Fruit fly (Drosophila melanogaster): ENCODE data around the gene Arl4.

The Arl4 gene

DNA sequence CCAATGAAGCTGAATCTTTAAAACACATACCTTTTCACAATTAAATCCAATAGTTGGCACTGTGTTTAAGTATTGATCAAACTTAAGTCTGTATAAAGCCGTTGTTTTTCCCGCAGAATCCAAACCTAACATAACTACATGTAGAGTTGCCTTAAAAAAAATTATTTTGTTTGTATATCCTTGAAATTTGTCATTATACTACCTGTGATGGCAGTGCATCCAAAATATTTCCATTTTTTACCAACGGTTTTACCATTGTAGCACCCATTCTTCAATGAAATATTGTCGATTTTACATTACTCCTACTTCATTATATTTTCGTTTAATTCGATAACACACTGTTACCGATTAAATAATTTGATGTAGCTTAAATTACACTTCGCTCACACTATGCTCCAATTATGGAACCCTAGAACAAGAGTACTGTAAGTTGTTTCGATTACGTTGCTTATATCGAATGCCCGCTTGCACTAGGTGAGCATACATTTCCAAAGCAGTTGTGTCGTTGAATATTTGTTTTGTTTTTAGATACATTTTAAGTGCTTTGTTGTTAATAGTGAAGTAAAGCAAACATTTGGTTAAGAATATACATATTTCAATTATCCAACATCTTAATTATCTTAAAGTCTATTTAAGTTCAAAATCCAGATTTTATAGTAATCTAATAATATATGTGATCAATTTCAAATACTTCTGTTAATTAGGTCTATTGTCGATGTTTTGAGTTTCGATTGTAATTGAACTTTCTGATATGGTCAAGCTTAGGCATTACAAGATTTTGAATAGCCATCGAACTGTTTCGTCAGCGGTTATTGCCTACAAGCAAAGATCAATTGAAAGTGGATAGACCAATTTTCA lies at the start of gene Arl4:
Arl4 (minus strand) TSS at position 328 of the 858 bp plus-strand sequence.
- TF ChIP-seq CG14655 (GFP tag; optimal IDR thresholded peaks at IDR 0.05), result no peak
- TF ChIP-seq CG13204 (GFP tag; optimal IDR thresholded peaks at IDR 0.05), result no peak
- no peak for TF ChIP-seq Pif1A (GFP tag; optimal IDR thresholded peaks at IDR 0.05)
- TF ChIP-seq CG12605 (GFP tag; IDR thresholded peaks at IDR 0.05), result no peak
- TF ChIP-seq Snoo (tag; optimal IDR thresholded peaks at IDR 0.05), result peak; percentile 37
- peak; percentile 27 for TF ChIP-seq CG15710 (tag; optimal IDR thresholded peaks at IDR 0.05)
- TF ChIP-seq D1 (tag; optimal IDR thresholded peaks at IDR 0.05), result peak; percentile 37

dm6 chr4:227648-228047 lies 48.5 kb upstream of the Arl4 start, which contains the start of the genes CG31999 and yellow-h:
Gene CG31999, minus strand, starts transcription at chr4:227748.
Gene yellow-h, plus strand, starts transcription at chr4:227922.
- TF ChIP-seq CG4496 (GFP tag; IDR thresholded peaks at IDR 0.05), result no peak
- TF ChIP-seq gl (tag; optimal IDR thresholded peaks at IDR 0.05), result no peak
- no peak for TF ChIP-seq CG15710 (tag; optimal IDR thresholded peaks at IDR 0.05)
- TF ChIP-seq fd96Ca (GFP tag; IDR thresholded peaks at IDR 0.05), result no peak
- TF ChIP-seq rn (GFP tag; IDR thresholded peaks at IDR 0.05), result no peak
- no peak for TF ChIP-seq CG12605 (GFP tag; IDR thresholded peaks at IDR 0.05)
- no peak for TF ChIP-seq Snoo (tag; optimal IDR thresholded peaks at IDR 0.05)
- TF ChIP-seq Pif1A (GFP tag; optimal IDR thresholded peaks at IDR 0.05), result no peak
- TF ChIP-seq CG32121 (GFP tag; IDR thresholded peaks at IDR 0.05), result no peak
- TF ChIP-seq CG8159 (tag; optimal IDR thresholded peaks at IDR 0.05), result no peak
- no peak for TF ChIP-seq CG10348 (GFP tag; IDR thresholded peaks at IDR 0.05)
- TF ChIP-seq Pif1B (GFP tag; optimal IDR thresholded peaks at IDR 0.05), result no peak
- no peak for TF ChIP-seq CG8301 (tag; optimal IDR thresholded peaks at IDR 0.05)
- no peak for TF ChIP-seq CG34367 (tag; optimal IDR thresholded peaks at IDR 0.05)
- no peak for TF ChIP-seq CG14655 (GFP tag; optimal IDR thresholded peaks at IDR 0.05)
- TF ChIP-seq CG13204 (GFP tag; optimal IDR thresholded peaks at IDR 0.05), result no peak
- TF ChIP-seq CG17806 (tag; optimal IDR thresholded peaks at IDR 0.05), result no peak
- no peak for TF ChIP-seq Ets98B (GFP tag; IDR thresholded peaks at IDR 0.05)

- TF ChIP-seq D1 (tag; optimal IDR thresholded peaks at IDR 0.05) (no peak), CG34367 (tag; optimal IDR thresholded peaks at IDR 0.05) (no peak), CG17806 (tag; optimal IDR thresholded peaks at IDR 0.05) (no peak), Pif1B (GFP tag; optimal IDR thresholded peaks at IDR 0.05) (no peak), CG13204 (GFP tag; optimal IDR thresholded peaks at IDR 0.05) (no peak), Ets98B (GFP tag; IDR thresholded peaks at IDR 0.05) (no peak), CG4496 (GFP tag; IDR thresholded peaks at IDR 0.05) (no peak), CG14655 (GFP tag; optimal IDR thresholded peaks at IDR 0.05) (no peak), CG8301 (tag; optimal IDR thresholded peaks at IDR 0.05) (no peak), CG12605 (GFP tag; IDR thresholded peaks at IDR 0.05) (no peak), Snoo (tag; optimal IDR thresholded peaks at IDR 0.05) (no peak), EcR (GFP tag; optimal IDR thresholded peaks at IDR 0.05) (no peak), CG15710 (tag; optimal IDR thresholded peaks at IDR 0.05) (no peak), CG10348 (GFP tag; IDR thresholded peaks at IDR 0.05) (no peak), rn (GFP tag; IDR thresholded peaks at IDR 0.05) (no peak), fd96Ca (GFP tag; IDR thresholded peaks at IDR 0.05) (no peak), gl (tag; optimal IDR thresholded peaks at IDR 0.05) (no peak), CG9948 (tag; optimal IDR thresholded peaks at IDR 0.05) (no peak), CG32121 (GFP tag; IDR thresholded peaks at IDR 0.05) (no peak)
Measured at dm6 chr4:226751-227150, 47.6 kb upstream of the Arl4 start.

DNA sequence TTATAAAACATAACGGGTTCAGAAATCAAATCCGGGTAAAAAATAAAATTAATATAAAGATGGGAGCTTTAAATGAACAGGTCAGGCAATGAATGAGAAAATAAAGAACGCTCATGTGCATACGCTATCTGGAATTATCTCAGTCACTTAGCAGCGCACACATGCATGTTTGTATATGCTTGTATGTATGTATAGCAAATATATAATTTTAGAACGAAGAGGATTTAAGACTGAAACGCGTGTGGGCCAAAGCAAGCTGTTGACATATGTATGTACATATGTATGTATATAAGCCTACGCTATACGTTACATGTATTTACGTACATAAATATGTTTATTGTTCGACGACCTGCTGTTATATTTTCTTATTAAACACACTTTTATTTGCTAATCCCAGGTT lies 46.6 kb upstream of the Arl4 start:
- no peak for TF ChIP-seq CG15710 (tag; optimal IDR thresholded peaks at IDR 0.05)
- TF ChIP-seq CG10348 (GFP tag; IDR thresholded peaks at IDR 0.05), result no peak
- peak; percentile 5 for TF ChIP-seq Snoo (tag; optimal IDR thresholded peaks at IDR 0.05)
- TF ChIP-seq CG9948 (tag; optimal IDR thresholded peaks at IDR 0.05), result no peak
- TF ChIP-seq CG17806 (tag; optimal IDR thresholded peaks at IDR 0.05), result no peak
- TF ChIP-seq CG13204 (GFP tag; optimal IDR thresholded peaks at IDR 0.05), result no peak
- no peak for TF ChIP-seq CG14655 (GFP tag; optimal IDR thresholded peaks at IDR 0.05)
- TF ChIP-seq gl (tag; optimal IDR thresholded peaks at IDR 0.05), result peak; percentile 16
- no peak for TF ChIP-seq Pif1B (GFP tag; optimal IDR thresholded peaks at IDR 0.05)
- peak; percentile 6 for TF ChIP-seq Pif1A (GFP tag; optimal IDR thresholded peaks at IDR 0.05)
- TF ChIP-seq CG8301 (tag; optimal IDR thresholded peaks at IDR 0.05), result no peak
- TF ChIP-seq fd96Ca (GFP tag; IDR thresholded peaks at IDR 0.05), result no peak
- TF ChIP-seq CG32121 (GFP tag; IDR thresholded peaks at IDR 0.05), result no peak
- TF ChIP-seq Ets98B (GFP tag; IDR thresholded peaks at IDR 0.05), result no peak
- no peak for TF ChIP-seq CG8159 (tag; optimal IDR thresholded peaks at IDR 0.05)
- TF ChIP-seq EcR (GFP tag; optimal IDR thresholded peaks at IDR 0.05), result no peak
- no peak for TF ChIP-seq CG4496 (GFP tag; IDR thresholded peaks at IDR 0.05)
- no peak for TF ChIP-seq CG12605 (GFP tag; IDR thresholded peaks at IDR 0.05)
- no peak for TF ChIP-seq D1 (tag; optimal IDR thresholded peaks at IDR 0.05)
- TF ChIP-seq rn (GFP tag; IDR thresholded peaks at IDR 0.05), result no peak
- no peak for TF ChIP-seq CG34367 (tag; optimal IDR thresholded peaks at IDR 0.05)

- TF ChIP-seq fd96Ca (GFP tag; IDR thresholded peaks at IDR 0.05), result no peak
- TF ChIP-seq CG15710 (tag; optimal IDR thresholded peaks at IDR 0.05), result no peak
Measured at dm6 chr4:210011-210649, 30.9 kb upstream of the Arl4 start, which contains the start of gene Crk. Gene Crk, plus strand, starts transcription at chr4:210224.
